Fruit fly (Drosophila melanogaster): ENCODE results near the gene CG15312.

DNA sequence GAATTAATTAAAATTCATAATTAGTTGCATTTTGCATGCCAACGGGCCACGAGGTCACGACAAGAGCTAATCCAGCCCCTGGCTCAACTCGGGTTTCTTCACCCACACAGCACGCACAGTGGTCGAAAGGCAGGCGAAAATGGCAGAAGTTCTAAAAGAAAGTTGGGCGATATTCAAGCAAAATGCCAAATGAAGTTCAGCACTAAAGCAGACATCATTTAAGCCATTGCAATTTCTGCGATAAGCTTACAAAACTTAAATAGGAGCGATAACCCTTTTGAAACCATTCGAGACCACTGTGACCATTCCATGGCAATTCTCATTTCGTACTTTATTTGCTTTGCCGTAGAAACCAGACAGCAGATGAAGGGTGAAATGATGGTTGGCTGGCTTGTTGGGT, 3.1 kb downstream of the CG15312 start:
- TF ChIP-seq Myc (optimal IDR thresholded peaks at IDR 0.05), result no peak
- TF ChIP-seq psq (GFP tag; optimal IDR thresholded peaks at IDR 0.05), result peak; percentile 39
- peak; percentile 49 for TF ChIP-seq OdsH (GFP tag; optimal IDR thresholded peaks at IDR 0.05)
- TF ChIP-seq GATAd (GFP tag; optimal IDR thresholded peaks at IDR 0.05), result no peak
- no peak for TF ChIP-seq Sp1 (GFP tag; optimal IDR thresholded peaks at IDR 0.05)
- no peak for TF ChIP-seq Jra (GFP tag; optimal IDR thresholded peaks at IDR 0.05)

Data from whole organism, wandering third instar larva.